Fruit fly (Drosophila melanogaster) whole organism, embryonic: ENCODE results near the gene spg.

Experiments used
- Adf1 ChIP-seq: fragments of 200-800 bp; sonication (Bioruptor generic); IDR thresholded peaks from 2 replicates; pipeline ENCODE4 v1.3.6; 2022; ENCODE audit warnings: missing biosample characterization, missing genetic modification characterization
- CG10431 ChIP-seq: fragments of 200-800 bp; sonication (Bioruptor generic); optimal IDR thresholded peaks from 3 replicates; lab custom pipeline; 2018; ENCODE audit warnings: missing biosample characterization, mild to moderate bottlenecking, missing genetic modification characterization
- CG12155 ChIP-seq: fragments of 200-800 bp; sonication (Bioruptor generic); optimal IDR thresholded peaks from 3 replicates; lab custom pipeline; 2016; ENCODE audit warnings: missing biosample characterization, missing genetic modification characterization
- CG12942 ChIP-seq: fragments of 200-800 bp; sonication (Bioruptor generic); optimal IDR thresholded peaks from 3 replicates; lab custom pipeline; 2016; ENCODE audit warnings: missing biosample characterization, missing genetic modification characterization
- CG15011 ChIP-seq: fragments of 200-800 bp; sonication (Bioruptor generic); optimal IDR thresholded peaks from 3 replicates; lab custom pipeline; 2018; ENCODE audit warnings: missing biosample characterization, mild to moderate bottlenecking, missing genetic modification characterization
- CG15479 ChIP-seq: fragments of 200-800 bp; sonication (Bioruptor generic); optimal IDR thresholded peaks from 3 replicates; lab custom pipeline; 2019; ENCODE audit warnings: missing biosample characterization, mild to moderate bottlenecking, missing genetic modification characterization, moderate library complexity
- CG15514 ChIP-seq: fragments of 200-800 bp; sonication (Bioruptor generic); optimal IDR thresholded peaks from 3 replicates; lab custom pipeline; 2017; ENCODE audit warnings: missing biosample characterization, missing genetic modification characterization, mild to moderate bottlenecking, moderate library complexity, missing genetic modification reagents
- CG1603 ChIP-seq: fragments of 200-800 bp; sonication (Bioruptor generic); optimal IDR thresholded peaks from 2 replicates; lab custom pipeline; 2019; ENCODE audit warnings: missing biosample characterization, mild to moderate bottlenecking, missing genetic modification characterization, moderate library complexity
- CG34376 ChIP-seq: fragments of 200-800 bp; sonication (Bioruptor generic); optimal IDR thresholded peaks from 2 replicates; lab custom pipeline; 2018; ENCODE audit warnings: missing biosample characterization, mild to moderate bottlenecking, missing genetic modification characterization
- CG4360 ChIP-seq: fragments of 200-800 bp; sonication (Bioruptor generic); IDR thresholded peaks from 2 replicates; pipeline ENCODE4 v1.3.6; 2022; ENCODE audit warnings: missing biosample characterization, missing genetic modification characterization
- CG4820 ChIP-seq: fragments of 200-800 bp; sonication (Bioruptor generic); optimal IDR thresholded peaks from 3 replicates; lab custom pipeline; 2016; ENCODE audit warnings: missing biosample characterization, missing genetic modification characterization
- CG7271 ChIP-seq: fragments of 200-800 bp; sonication (Bioruptor generic); optimal IDR thresholded peaks from 2 replicates; lab custom pipeline; 2018; ENCODE audit warnings: missing biosample characterization, mild to moderate bottlenecking, missing genetic modification characterization, moderate library complexity
- CoRest ChIP-seq: fragments of 200-800 bp; sonication (Bioruptor generic); optimal IDR thresholded peaks from 3 replicates; lab custom pipeline; 2018; ENCODE audit warnings: missing biosample characterization, mild to moderate bottlenecking, missing genetic modification characterization, moderate library complexity
- Dref ChIP-seq: fragments of 200-800 bp; sonication (Bioruptor generic); IDR thresholded peaks from 2 replicates; pipeline ENCODE4 v1.3.6; 2022; ENCODE audit warnings: missing biosample characterization, missing genetic modification characterization
- Ets97D ChIP-seq: fragments of 200-800 bp; sonication (Bioruptor generic); optimal IDR thresholded peaks from 3 replicates; lab custom pipeline; 2016; ENCODE audit warnings: missing biosample characterization, missing genetic modification characterization
- HHEX ChIP-seq: fragments of 200-800 bp; sonication (Bioruptor generic); optimal IDR thresholded peaks from 3 replicates; lab custom pipeline; 2017; ENCODE audit warnings: missing biosample characterization, mild to moderate bottlenecking, missing genetic modification characterization, missing genetic modification reagents
- Hmr ChIP-seq: fragments of 200-800 bp; sonication (Bioruptor generic); optimal IDR thresholded peaks from 3 replicates; lab custom pipeline; 2017; ENCODE audit warnings: mild to moderate bottlenecking, missing biosample characterization, missing genetic modification reagents, missing genetic modification characterization
- MESR4 ChIP-seq: fragments of 200-800 bp; sonication (Bioruptor generic); optimal IDR thresholded peaks from 2 replicates; lab custom pipeline; 2018; ENCODE audit warnings: missing biosample characterization, mild to moderate bottlenecking, missing genetic modification characterization, moderate library complexity
- Med ChIP-seq: fragments of 200-800 bp; sonication (Bioruptor generic); peaks from one replicate; lab custom pipeline; 2016; ENCODE audit warnings: missing biosample characterization, missing genetic modification characterization, mild to moderate bottlenecking, inconsistent platforms, moderate library complexity
- Nf-YB ChIP-seq: fragments of 200-800 bp; sonication (Bioruptor generic); optimal IDR thresholded peaks from 3 replicates; lab custom pipeline; 2019; ENCODE audit warnings: missing biosample characterization, mild to moderate bottlenecking, missing genetic modification characterization, moderate library complexity
- Trl ChIP-seq, 3 experiments: fragments of >200 bp in 2 of 3; fragments of 200-800 bp in 1 of 3; sonication (Bioruptor generic) in 1 of 3; optimal IDR thresholded peaks; 2 replicates in 1 of 3; 3 replicates in 2 of 3; lab custom pipeline; 2016 to 2017; ENCODE audit warnings: missing biosample characterization in 1 of 3, missing genetic modification characterization in 1 of 3
- ab ChIP-seq: fragments of 200-800 bp; sonication (Bioruptor generic); optimal IDR thresholded peaks from 2 replicates; lab custom pipeline; 2016; ENCODE audit warnings: missing biosample characterization, missing genetic modification characterization
- abd-A ChIP-seq: fragments of 200-800 bp; sonication (Bioruptor generic); optimal IDR thresholded peaks from 3 replicates; lab custom pipeline; 2019; ENCODE audit warnings: missing biosample characterization, mild to moderate bottlenecking, missing genetic modification characterization, moderate library complexity
- amos ChIP-seq: fragments of 200-800 bp; sonication (Bioruptor generic); IDR thresholded peaks from 2 replicates; pipeline ENCODE4 v1.3.6; 2022; ENCODE audit warnings: missing biosample characterization, missing genetic modification characterization; ENCODE audit not compliant: partially characterized antibody
- ci ChIP-seq: fragments of 200-800 bp; sonication (Bioruptor generic); IDR thresholded peaks from 3 replicates; pipeline ENCODE4 v1.3.6; 2022; ENCODE audit warnings: missing biosample characterization, missing genetic modification characterization
- cwo ChIP-seq: fragments of 200-800 bp; sonication (Bioruptor generic); optimal IDR thresholded peaks from 3 replicates; lab custom pipeline; 2017; ENCODE audit warnings: missing biosample characterization, missing genetic modification characterization, mild to moderate bottlenecking, moderate library complexity, missing genetic modification reagents
- fd102C ChIP-seq: fragments of 200-800 bp; sonication (Bioruptor generic); optimal IDR thresholded peaks from 2 replicates; lab custom pipeline; 2018; ENCODE audit warnings: missing biosample characterization, mild to moderate bottlenecking, missing genetic modification characterization, moderate library complexity
- ken ChIP-seq: fragments of 200-800 bp; sonication (Bioruptor generic); IDR thresholded peaks from 3 replicates; pipeline ENCODE4 v1.3.6; 2022; ENCODE audit warnings: missing biosample characterization, missing genetic modification characterization
- lov ChIP-seq, 2 experiments: fragments of 200-800 bp in 1 of 2; fragments of >200 bp in 1 of 2; sonication (Bioruptor generic) in 1 of 2; IDR thresholded peaks in 1 of 2; optimal IDR thresholded peaks in 1 of 2; 2 replicates in 1 of 2; 3 replicates in 1 of 2; pipeline versions ENCODE4 v1.3.6 to Lab custom; 2017 to 2022; ENCODE audit warnings: missing biosample characterization in 1 of 2, missing genetic modification characterization in 1 of 2
- maf-S ChIP-seq: fragments of 200-800 bp; sonication (Bioruptor generic); optimal IDR thresholded peaks from 2 replicates; lab custom pipeline; 2016; ENCODE audit warnings: missing biosample characterization, missing genetic modification characterization
- pzg ChIP-seq: fragments of 200-800 bp; sonication (Bioruptor generic); optimal IDR thresholded peaks from 3 replicates; lab custom pipeline; 2018; ENCODE audit warnings: missing biosample characterization, mild to moderate bottlenecking, missing genetic modification characterization, moderate library complexity
- unc-4 ChIP-seq: fragments of 200-800 bp; sonication (Bioruptor generic); IDR thresholded peaks from 2 replicates; pipeline ENCODE4 v1.3.6; 2022; ENCODE audit warnings: missing biosample characterization, missing genetic modification characterization; ENCODE audit not compliant: partially characterized antibody

The spg gene

DNA sequence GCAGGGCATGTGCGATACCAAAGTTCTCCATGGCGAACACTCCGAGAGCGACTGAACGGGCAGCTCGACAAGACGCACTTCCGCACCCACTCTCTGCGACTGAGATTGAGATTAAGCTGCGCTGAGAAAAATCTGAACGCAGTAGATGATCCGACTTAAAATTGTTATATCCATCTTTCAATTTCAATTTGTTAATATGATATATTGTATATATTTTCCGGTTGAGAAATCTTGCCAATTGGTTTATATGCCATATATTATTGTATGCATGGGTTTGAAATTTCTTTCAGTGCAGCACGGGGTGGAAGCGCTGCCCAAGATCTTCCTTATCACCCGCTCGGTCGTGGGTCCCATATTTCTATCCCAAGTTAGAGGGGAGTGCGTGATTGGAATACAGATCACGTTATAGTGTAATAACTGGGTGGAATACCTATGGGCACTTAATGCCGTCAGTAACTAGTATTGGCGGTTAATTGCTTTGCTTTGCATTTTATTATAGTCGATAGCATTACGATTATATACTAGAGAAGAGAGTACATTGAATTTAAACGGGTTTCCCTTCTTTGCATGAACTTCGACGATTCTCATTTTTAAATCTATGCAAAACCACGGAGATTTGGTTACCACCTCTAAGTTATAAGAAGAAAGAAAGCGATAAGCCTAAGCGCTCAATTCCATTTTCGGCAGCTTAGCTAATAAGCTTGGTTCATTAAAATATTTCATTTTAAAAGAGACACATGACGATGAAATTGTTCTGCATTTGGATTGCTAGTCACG lies 35.2 kb downstream of the spg start, which contains the start of the genes Nepl19 and Nepl20 (continued):
- TF ChIP-seq Hmr (GFP tag; lab: Kevin White, UChicago) (peak; percentile 85), ab (no peak), CG15011 (GFP tag; lab: Kevin White, UChicago) (peak; percentile 47), amos (no peak), ken (GFP tag; lab: Robert Waterston, UW) (peak; percentile 64; the same call in 2 of the 3 replicates), CoRest (tag; lab: Kevin White, UChicago) (peak; percentile 80), CG12942 (GFP tag; lab: Kevin White, UChicago) (peak; percentile 58), lov (optimal IDR thresholded peaks at IDR 0.05; lab: Kevin White, UChicago) (no peak), lov (GFP tag; IDR thresholded peaks at IDR 0.05; lab: Robert Waterston, UW) (peak; percentile 72; the same call in 1 of the 3 replicates), maf-S (GFP tag; lab: Kevin White, UChicago) (no peak), CG12155 (peak; percentile 76), Trl (optimal IDR thresholded peaks at IDR 0.05; lab: Kevin White, UChicago) (no peak), Trl (GFP tag; optimal IDR thresholded peaks at IDR 0.05; lab: Kevin White, UChicago) (peak; percentile 36), CG1603 (peak; percentile 92), Dref (GFP tag; lab: Robert Waterston, UW) (no peak), pzg (GFP tag; lab: Kevin White, UChicago) (peak; percentile 3), HHEX (GFP tag; lab: Kevin White, UChicago) (peak; percentile 81), CG4820 (GFP tag; lab: Kevin White, UChicago) (peak; percentile 79)

DNA sequence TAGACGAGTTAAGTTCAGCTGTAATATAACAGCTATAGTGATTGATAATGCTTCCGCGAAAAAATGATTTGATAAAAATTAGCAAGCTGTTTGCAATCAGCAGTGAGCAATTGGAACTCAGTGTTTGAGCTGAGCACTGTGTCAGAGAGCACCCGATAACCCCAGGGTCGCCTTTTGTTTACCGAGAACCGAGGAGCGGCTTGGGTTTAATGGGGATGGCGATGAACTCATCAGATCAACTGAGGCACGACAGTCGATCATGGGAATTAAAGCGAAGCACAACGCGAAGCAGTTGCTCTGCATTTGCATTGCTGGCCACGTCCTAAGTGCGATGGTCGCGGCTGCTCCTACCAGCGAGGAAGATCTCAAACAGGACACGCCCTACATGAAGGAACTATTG lies 38.4 kb downstream of the spg start, which contains the start of gene Nepl21:
Gene Nepl21 (plus strand): TSS at position 260 of the 400 bp plus-strand sequence.
- TF ChIP-seq Med (GFP tag; lab: Kevin White, UChicago) (no peak), abd-A (tag; lab: Kevin White, UChicago) (no peak), cwo (GFP tag; lab: Kevin White, UChicago) (peak; percentile 14), CG10431 (GFP tag; lab: Kevin White, UChicago) (no peak), CG34376 (GFP tag; lab: Kevin White, UChicago) (peak; percentile 37), Nf-YB (GFP tag; lab: Kevin White, UChicago) (no peak), CG4360 (GFP tag; lab: Robert Waterston, UW) (no peak)

DNA sequence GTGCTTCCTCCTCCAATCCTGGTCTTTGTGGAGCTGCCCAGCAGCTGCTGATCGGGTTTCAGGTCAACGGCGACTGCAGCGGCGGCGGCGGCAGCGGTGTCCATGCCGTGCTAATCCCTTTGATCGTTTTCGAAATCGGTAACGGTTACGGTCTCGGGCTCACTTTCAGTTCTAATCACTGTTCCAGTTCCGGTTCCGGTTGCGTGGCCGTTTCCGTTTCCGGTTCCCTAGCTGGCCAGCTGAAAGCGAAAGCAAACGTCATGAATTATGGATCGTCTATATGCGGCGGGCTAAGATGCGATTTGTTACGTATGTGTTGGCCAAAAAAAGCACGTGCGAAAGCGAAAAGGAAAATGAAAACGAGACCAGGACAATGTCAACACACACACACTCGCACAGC lies 41.7 kb downstream of the spg start:
- peak; percentile 71 for TF ChIP-seq Med (GFP tag; lab: Kevin White, UChicago)
- TF ChIP-seq CG15479: peak; percentile 16
- peak; percentile 1 for TF ChIP-seq fd102C
- TF ChIP-seq CG7271: peak; percentile 87
- TF ChIP-seq Ets97D (GFP tag; lab: Kevin White, UChicago): peak; percentile 63
- no peak for TF ChIP-seq unc-4 (GFP tag; lab: Robert Waterston, UW)
- 0 out of 3 replicates have a peak, but pooled peaks have one; percentile 26 for TF ChIP-seq ci (GFP tag; lab: Robert Waterston, UW)
- TF ChIP-seq MESR4: no peak
- peak; percentile 81 for TF ChIP-seq CG15514 (GFP tag; lab: Kevin White, UChicago)
- TF ChIP-seq Adf1 (GFP tag; lab: Robert Waterston, UW): no peak
- TF ChIP-seq, all 482 proteins: peak for 7
